Worm (Caenorhabditis elegans) whole organism, L3 larva: Measurements from ENCODE around the gene csn-5.

Experiments used
- ceh-16 ChIP-seq: sonication (generic microtip); optimal IDR thresholded peaks from 2 replicates; lab custom pipeline; 2017; ENCODE audit warnings: missing biosample characterization, missing genetic modification characterization
- daf-12 ChIP-seq: fragments of 150-350 bp; optimal IDR thresholded peaks from 2 replicates; lab custom pipeline; 2014; ENCODE audit warnings: missing biosample characterization, missing genetic modification reagents, missing genetic modification characterization
- elt-2 ChIP-seq: sonication (generic microtip); optimal IDR thresholded peaks from 2 replicates; lab custom pipeline; 2016; ENCODE audit warnings: missing genetic modification reagents, mild to moderate bottlenecking, missing genetic modification characterization, missing compliant biosample characterization
- fkh-10 ChIP-seq: sonication (generic microtip); optimal IDR thresholded peaks from 2 replicates; lab custom pipeline; 2017; ENCODE audit warnings: missing biosample characterization, missing genetic modification reagents, missing genetic modification characterization
- lin-15B ChIP-seq: fragments of 150-350 bp; optimal IDR thresholded peaks from 2 replicates; lab custom pipeline; 2014; ENCODE audit warnings: missing biosample characterization, missing genetic modification characterization
- nhr-11 ChIP-seq: fragments of 150-350 bp; optimal IDR thresholded peaks from 2 replicates; lab custom pipeline; 2014; ENCODE audit warnings: missing biosample characterization, missing genetic modification characterization
- nhr-23 ChIP-seq: fragments of 150-350 bp; optimal IDR thresholded peaks from 2 replicates; lab custom pipeline; 2014; ENCODE audit warnings: missing biosample characterization, missing genetic modification reagents, missing genetic modification characterization
- nhr-28 ChIP-seq: fragments of 150-350 bp; optimal IDR thresholded peaks from 2 replicates; lab custom pipeline; 2014; ENCODE audit warnings: missing biosample characterization, missing genetic modification characterization
- nhr-76 ChIP-seq: fragments of 150-350 bp; sonication (generic microtip); optimal IDR thresholded peaks from 5 replicates; lab custom pipeline; 2014; ENCODE audit warnings: missing biosample characterization, missing genetic modification characterization
- pha-4 ChIP-seq: fragments of 150-350 bp; optimal IDR thresholded peaks from 2 replicates; lab custom pipeline; 2014; ENCODE audit warnings: missing biosample characterization, missing genetic modification reagents, missing genetic modification characterization
- skn-1 ChIP-seq: fragments of 150-350 bp; optimal IDR thresholded peaks from 2 replicates; lab custom pipeline; 2014; ENCODE audit warnings: missing biosample characterization, missing genetic modification characterization
- ztf-4 ChIP-seq: fragments of 150-350 bp; optimal IDR thresholded peaks from 2 replicates; lab custom pipeline; 2014; ENCODE audit warnings: missing biosample characterization, missing genetic modification characterization

ce11 chrIV:5666115-5667028, 17.0 kb downstream of the csn-5 start:
- TF ChIP-seq elt-2 (tag; lab: Kevin White, UChicago) (peak; percentile 71), nhr-28 (no peak), nhr-76 (tag; lab: Kevin White, UChicago) (no peak), pha-4 (tag; lab: Kevin White, UChicago) (peak; percentile 51), skn-1 (tag; lab: Kevin White, UChicago) (no peak), daf-12 (no peak), ztf-4 (no peak), lin-15B (no peak), fkh-10 (no peak), ceh-16 (tag; lab: Kevin White, UChicago) (no peak), nhr-23 (no peak), nhr-11 (no peak)
